Worm (Caenorhabditis elegans) whole organism, young adult: ENCODE results near the gene oig-4.

Experiments
- B0035.1 ChIP-seq: sonication (generic microtip); optimal IDR thresholded peaks from 2 replicates; lab custom pipeline; 2016; ENCODE audit warnings: missing genetic modification characterization, mild to moderate bottlenecking, missing compliant biosample characterization, missing genotype, missing genetic modification reagents
- F10E7.11 ChIP-seq: sonication (generic microtip); optimal IDR thresholded peaks from 2 replicates; lab custom pipeline; 2017; ENCODE audit warnings: mild to moderate bottlenecking, missing genetic modification characterization, moderate library complexity, missing compliant biosample characterization
- F22D6.2 ChIP-seq: sonication (generic microtip); optimal IDR thresholded peaks from 2 replicates; lab custom pipeline; 2016; ENCODE audit warnings: mild to moderate bottlenecking, missing genetic modification characterization, missing compliant biosample characterization
- F33H1.4 ChIP-seq: fragments of 200-800 bp; sonication (Bioruptor generic); IDR thresholded peaks from 2 replicates; pipeline ENCODE4 v1.3.6; 2022; ENCODE audit warnings: missing genetic modification reagents, missing genetic modification characterization, missing compliant biosample characterization
- T07F8.4 ChIP-seq: sonication (generic microtip); optimal IDR thresholded peaks from 2 replicates; lab custom pipeline; 2016; ENCODE audit warnings: mild to moderate bottlenecking, missing genetic modification characterization, moderate library complexity, missing compliant biosample characterization
- Y67H2A.10 ChIP-seq: fragments of 200-800 bp; sonication (Bioruptor generic); conservative IDR thresholded peaks from 2 replicates; pipeline ENCODE4 v1.3.6; 2022; ENCODE audit warnings: missing genetic modification reagents, missing genetic modification characterization, missing compliant biosample characterization
- Y79H2A.3 ChIP-seq: fragments of 200-800 bp; sonication (Bioruptor generic); conservative IDR thresholded peaks from 2 replicates; pipeline ENCODE4 v1.3.6; 2022; ENCODE audit warnings: missing genetic modification reagents, missing genetic modification characterization, missing compliant biosample characterization
- ama-1 ChIP-seq, 3 experiments: fragments of 150-350 bp in 1 of 3; sonication (generic microtip) in 2 of 3; optimal IDR thresholded peaks; 2 replicates each; lab custom pipeline; 2014 to 2018; ENCODE audit warnings: missing biosample characterization in 2 of 3, missing genetic modification characterization in 2 of 3, missing genetic modification reagents in 2 of 3
- atf-7 ChIP-seq: sonication (generic microtip); optimal IDR thresholded peaks from 2 replicates; lab custom pipeline; 2017; ENCODE audit warnings: mild to moderate bottlenecking, missing genetic modification characterization, missing compliant biosample characterization
- attf-5 ChIP-seq: fragments of 200-800 bp; sonication (Bioruptor generic); optimal IDR thresholded peaks from 2 replicates; lab custom pipeline; 2018; ENCODE audit warnings: mild to moderate bottlenecking, missing genetic modification characterization, missing compliant biosample characterization
- attf-6 ChIP-seq: fragments of 200-800 bp; sonication (Bioruptor generic); IDR thresholded peaks from 2 replicates; pipeline ENCODE4 v1.3.6; 2022; ENCODE audit warnings: missing genetic modification reagents, missing genetic modification characterization, missing compliant biosample characterization
- bed-1 ChIP-seq: fragments of 200-800 bp; sonication (Bioruptor generic); IDR thresholded peaks from 2 replicates; pipeline ENCODE4 v1.3.6; 2022; ENCODE audit warnings: missing genetic modification reagents, missing genetic modification characterization, missing compliant biosample characterization
- ceh-100 ChIP-seq: fragments of 200-800 bp; sonication (Bioruptor generic); IDR thresholded peaks from 2 replicates; pipeline ENCODE4 v1.3.6; 2022; ENCODE audit warnings: missing genetic modification reagents, missing genetic modification characterization, missing compliant biosample characterization
- ceh-40 ChIP-seq: fragments of 200-800 bp; sonication (Bioruptor generic); IDR thresholded peaks from 2 replicates; pipeline ENCODE4 v1.3.6; 2022; ENCODE audit warnings: missing genetic modification characterization, missing compliant biosample characterization
- ceh-58 ChIP-seq: fragments of 200-800 bp; sonication (Bioruptor generic); IDR thresholded peaks from 2 replicates; pipeline ENCODE4 v1.3.6; 2022; ENCODE audit warnings: missing genetic modification characterization, missing compliant biosample characterization
- die-1 ChIP-seq: sonication (generic microtip); optimal IDR thresholded peaks from 2 replicates; lab custom pipeline; 2016; ENCODE audit warnings: missing genotype, mild to moderate bottlenecking, missing genetic modification characterization, missing compliant biosample characterization
- dox-1 ChIP-seq: fragments of 200-800 bp; sonication (Bioruptor generic); IDR thresholded peaks from 2 replicates; pipeline ENCODE4 v1.3.6; 2022; ENCODE audit warnings: missing genetic modification reagents, missing genetic modification characterization, missing compliant biosample characterization
- efl-1 ChIP-seq: fragments of 150-350 bp; optimal IDR thresholded peaks from 2 replicates; lab custom pipeline; 2014; ENCODE audit warnings: missing biosample characterization, missing genetic modification reagents, missing genetic modification characterization
- fkh-3 ChIP-seq: sonication (generic microtip); optimal IDR thresholded peaks from 2 replicates; lab custom pipeline; 2016; ENCODE audit warnings: mild to moderate bottlenecking, missing genetic modification characterization, missing compliant biosample characterization
- gei-17 ChIP-seq: fragments of 200-800 bp; sonication (Bioruptor generic); optimal IDR thresholded peaks from 2 replicates; lab custom pipeline; 2018; ENCODE audit warnings: mild to moderate bottlenecking, missing genetic modification characterization, missing compliant biosample characterization
- hmg-1.2 ChIP-seq: fragments of 200-800 bp; sonication (Bioruptor generic); IDR thresholded peaks from 2 replicates; pipeline ENCODE4 v1.3.6; 2022; ENCODE audit warnings: missing genetic modification reagents, missing genetic modification characterization, missing compliant biosample characterization
- hmg-20 ChIP-seq: fragments of 200-800 bp; sonication (Bioruptor generic); IDR thresholded peaks from 2 replicates; pipeline ENCODE4 v1.3.6; 2022; ENCODE audit warnings: missing genetic modification reagents, missing genetic modification characterization, missing compliant biosample characterization
- hsf-1 ChIP-seq: fragments of 200-800 bp; sonication (Bioruptor generic); IDR thresholded peaks from 2 replicates; pipeline ENCODE4 v1.3.6; 2022; ENCODE audit warnings: missing genetic modification reagents, missing genetic modification characterization, missing compliant biosample characterization
- lsl-1 ChIP-seq: fragments of 200-800 bp; sonication (Bioruptor generic); optimal IDR thresholded peaks from 2 replicates; lab custom pipeline; 2018; ENCODE audit warnings: mild to moderate bottlenecking, missing genetic modification characterization, moderate library complexity, missing compliant biosample characterization
- madf-10 ChIP-seq: sonication (generic microtip); optimal IDR thresholded peaks from 2 replicates; lab custom pipeline; 2016; ENCODE audit warnings: mild to moderate bottlenecking, missing genetic modification characterization, missing compliant biosample characterization
- madf-3 ChIP-seq: fragments of 200-800 bp; sonication (Bioruptor generic); IDR thresholded peaks from 2 replicates; pipeline ENCODE4 v1.3.6; 2022; ENCODE audit warnings: missing genetic modification reagents, missing genetic modification characterization, missing compliant biosample characterization
- madf-6 ChIP-seq: fragments of 200-800 bp; sonication (Bioruptor generic); IDR thresholded peaks from 2 replicates; pipeline ENCODE4 v1.3.6; 2022; ENCODE audit warnings: missing genetic modification reagents, missing genetic modification characterization, missing compliant biosample characterization
- nfya-2 ChIP-seq: fragments of 200-800 bp; sonication (Bioruptor generic); IDR thresholded peaks from 2 replicates; pipeline ENCODE4 v1.3.6; 2022; ENCODE audit warnings: missing genetic modification reagents, missing genetic modification characterization, missing compliant biosample characterization
- nhr-27 ChIP-seq: fragments of 200-800 bp; sonication (Bioruptor generic); optimal IDR thresholded peaks from 2 replicates; lab custom pipeline; 2018; ENCODE audit warnings: mild to moderate bottlenecking, missing genetic modification characterization, moderate library complexity, missing compliant biosample characterization
- pbrm-1 ChIP-seq: fragments of 200-800 bp; sonication (Bioruptor generic); IDR thresholded peaks from 2 replicates; pipeline ENCODE4 v1.3.6; 2022; ENCODE audit warnings: missing genetic modification reagents, missing genetic modification characterization, missing compliant biosample characterization
- rec-8 ChIP-seq, 2 experiments: sonication (generic microtip); optimal IDR thresholded peaks; 2 replicates each; lab custom pipeline; 2016; ENCODE audit warnings: mild to moderate bottlenecking in 2 of 2, missing genetic modification characterization in 2 of 2, missing genetic modification reagents in 2 of 2, missing genotype in 2 of 2, missing biosample characterization in 1 of 2, missing compliant biosample characterization in 1 of 2, moderate library complexity in 1 of 2
- rpc-1 ChIP-seq, 2 experiments: fragments of 150-350 bp in 1 of 2; sonication (generic microtip) in 1 of 2; optimal IDR thresholded peaks; 2 replicates each; lab custom pipeline; 2014 to 2018; ENCODE audit warnings: missing biosample characterization in 1 of 2, missing genetic modification characterization in 1 of 2, missing genetic modification reagents in 1 of 2, missing genotype in 1 of 2
- sea-2 ChIP-seq: fragments of 200-800 bp; sonication (Bioruptor generic); IDR thresholded peaks from 2 replicates; pipeline ENCODE4 v1.3.6; 2022; ENCODE audit warnings: missing genetic modification characterization, missing compliant biosample characterization
- snpc-3.4 ChIP-seq: sonication (generic microtip); optimal IDR thresholded peaks from 2 replicates; lab custom pipeline; 2017; ENCODE audit warnings: missing genetic modification characterization, mild to moderate bottlenecking, missing compliant biosample characterization, antibody characterized with exemption, moderate library complexity, missing genotype, missing genetic modification reagents
- somi-1 ChIP-seq: fragments of 200-800 bp; sonication (Bioruptor generic); optimal IDR thresholded peaks from 2 replicates; lab custom pipeline; 2018; ENCODE audit warnings: mild to moderate bottlenecking, missing genetic modification characterization, missing compliant biosample characterization
- tbx-9 ChIP-seq: sonication (generic microtip); optimal IDR thresholded peaks from 2 replicates; lab custom pipeline; 2016; ENCODE audit warnings: borderline replicate concordance, missing genetic modification characterization, inconsistent platforms, missing compliant biosample characterization
- ztf-22 ChIP-seq: fragments of 200-800 bp; sonication (Bioruptor generic); optimal IDR thresholded peaks from 2 replicates; lab custom pipeline; 2018; ENCODE audit warnings: mild to moderate bottlenecking, missing genetic modification characterization, moderate library complexity, missing compliant biosample characterization
- ztf-28 ChIP-seq: fragments of 200-800 bp; sonication (Bioruptor generic); IDR thresholded peaks from 2 replicates; pipeline ENCODE4 v1.3.6; 2022; ENCODE audit warnings: missing genetic modification reagents, missing genetic modification characterization, missing compliant biosample characterization

The oig-4 gene

ce11 chrII:7598702-7599314, 14.5 kb upstream of the oig-4 start, which contains the start of gene pgam-5 (continued):
- TF ChIP-seq madf-3 (GFP tag; lab: Robert Waterston, UW) (0 out of 2 replicates have a peak, but pooled peaks have one; percentile 12), ztf-22 (GFP tag; lab: Kevin White, UChicago) (no peak), F33H1.4 (GFP tag; lab: Robert Waterston, UW) (peak; percentile 49; the same call in 1 of the 2 replicates), madf-6 (GFP tag; lab: Robert Waterston, UW) (peak; percentile 93), hmg-1.2 (GFP tag; lab: Robert Waterston, UW) (peak; percentile 37; the same call in 1 of the 2 replicates), sea-2 (GFP tag; lab: Robert Waterston, UW) (no peak), ceh-58 (GFP tag; lab: Robert Waterston, UW) (no peak), somi-1 (GFP tag; lab: Kevin White, UChicago) (no peak)

- TF ChIP-seq atf-7 (tag; lab: Kevin White, UChicago) (no peak), ceh-58 (GFP tag; lab: Robert Waterston, UW) (no peak), Y67H2A.10 (GFP tag; lab: Robert Waterston, UW) (no peak), gei-17 (no peak), die-1 (tag; lab: Kevin White, UChicago) (no peak), attf-5 (GFP tag; lab: Kevin White, UChicago) (no peak), F10E7.11 (tag; lab: Kevin White, UChicago) (no peak), hmg-20 (GFP tag; lab: Robert Waterston, UW) (no peak)
Observed at ce11 chrII:7599357-7599756, 14.0 kb upstream of the oig-4 start, which contains the start of gene npp-21. Gene npp-21 (plus strand): TSS chrII:7599657.

- TF ChIP-seq bed-1 (GFP tag; lab: Robert Waterston, UW) = no peak
- TF ChIP-seq hsf-1 (GFP tag; lab: Robert Waterston, UW) = no peak
- TF ChIP-seq ztf-28 = no peak
- TF ChIP-seq B0035.1 (tag; lab: Kevin White, UChicago) = no peak
- TF ChIP-seq, all 124 proteins: peak for 0
Observed at ce11 chrII:7605306-7605705, 8.0 kb upstream of the oig-4 start, which contains the start of gene osm-8. Gene osm-8 (minus strand): TSS chrII:7605406.

ce11 chrII:7607953-7608352, 5.4 kb upstream of the oig-4 start, which contains the start of gene lips-17:
Gene lips-17 (plus strand): TSS chrII:7608253.
- TF ChIP-seq nhr-27 (tag; lab: Kevin White, UChicago) (no peak), ceh-100 (no peak), tbx-9 (no peak), rec-8 (tag; optimal IDR thresholded peaks at IDR 0.05; lab: Kevin White, UChicago) (no peak), madf-10 (tag; lab: Kevin White, UChicago) (no peak), nfya-2 (no peak), Y79H2A.3 (GFP tag; lab: Robert Waterston, UW) (no peak)

ce11 chrII:7614334-7614733, 993 bp downstream of the oig-4 start:
- TF ChIP-seq fkh-3 (tag; lab: Kevin White, UChicago) (no peak), efl-1 (GFP tag; lab: Kevin White, UChicago) (peak; percentile 13)

ce11 chrII:7615318-7615891, 2.1 kb downstream of the oig-4 start:
- TF ChIP-seq F22D6.2 (tag; lab: Kevin White, UChicago) = no peak
- TF ChIP-seq dox-1 (GFP tag; lab: Robert Waterston, UW) = peak; percentile 47
- no peak for TF ChIP-seq T07F8.4 (tag; lab: Kevin White, UChicago)
- no peak for TF ChIP-seq attf-6 (GFP tag; lab: Robert Waterston, UW)
- peak; percentile 33; the same call in 1 of the 2 replicates for TF ChIP-seq madf-6 (GFP tag; lab: Robert Waterston, UW)
- TF ChIP-seq rpc-1 (optimal IDR thresholded peaks at IDR 0.05; lab: Kevin White, UChicago) = no peak
- TF ChIP-seq rpc-1 (tag; optimal IDR thresholded peaks at IDR 0.05; lab: Kevin White, UChicago) = no peak
- peak; percentile 94 for TF ChIP-seq hmg-1.2 (GFP tag; lab: Robert Waterston, UW)
- TF ChIP-seq pbrm-1 (GFP tag; lab: Robert Waterston, UW) = 0 out of 2 replicates have a peak, but pooled peaks have one; percentile 23
- no peak for TF ChIP-seq lsl-1 (GFP tag; lab: Kevin White, UChicago)
- TF ChIP-seq ceh-40 (GFP tag; lab: Robert Waterston, UW) = no peak
- no peak for TF ChIP-seq ama-1 (optimal IDR thresholded peaks at IDR 0.05; lab: Kevin White, UChicago)
- TF ChIP-seq ama-1 (GFP tag; optimal IDR thresholded peaks at IDR 0.05; lab: Kevin White, UChicago) = no peak
- no peak for TF ChIP-seq snpc-3.4
